Fruit fly (Drosophila melanogaster) whole organism, embryonic: Measurements from ENCODE around the gene CG15296.

Source experiments
- CG18619 ChIP-seq: fragments of 200-800 bp; sonication (Bioruptor generic); optimal IDR thresholded peaks from 3 replicates; lab custom pipeline; 2017; ENCODE audit warnings: missing biosample characterization, mild to moderate bottlenecking, missing genetic modification characterization
- CG3163 ChIP-seq: fragments of 200-800 bp; sonication (Bioruptor generic); optimal IDR thresholded peaks from 3 replicates; lab custom pipeline; 2016; ENCODE audit warnings: missing biosample characterization, missing genetic modification characterization
- CG6654 ChIP-seq: fragments of 200-800 bp; sonication (Bioruptor generic); optimal IDR thresholded peaks from 2 replicates; lab custom pipeline; 2017; ENCODE audit warnings: missing biosample characterization, mild to moderate bottlenecking, missing genetic modification characterization
- Dip3 ChIP-seq: fragments of 200-800 bp; sonication (Bioruptor generic); optimal IDR thresholded peaks from 3 replicates; lab custom pipeline; 2016; ENCODE audit warnings: missing biosample characterization, missing genetic modification characterization
- Dref ChIP-seq: fragments of 200-800 bp; sonication (Bioruptor generic); IDR thresholded peaks from 2 replicates; pipeline ENCODE4 v1.3.6; 2022; ENCODE audit warnings: missing biosample characterization, missing genetic modification characterization
- Sry-β ChIP-seq: fragments of 200-800 bp; sonication (Bioruptor generic); optimal IDR thresholded peaks from 2 replicates; lab custom pipeline; 2018; ENCODE audit warnings: missing biosample characterization, mild to moderate bottlenecking, missing genetic modification characterization, moderate library complexity
- chif ChIP-seq, 2 experiments: fragments of 200-800 bp; sonication (Bioruptor generic); optimal IDR thresholded peaks; 3 replicates each; lab custom pipeline; 2016; ENCODE audit warnings: missing biosample characterization in 2 of 2, missing genetic modification characterization in 2 of 2
- dati ChIP-seq: fragments of 200-800 bp; sonication (Bioruptor generic); IDR thresholded peaks from 2 replicates; pipeline ENCODE4 v1.3.6; 2022; ENCODE audit warnings: missing biosample characterization, missing genetic modification characterization
- dmrt11E ChIP-seq: fragments of 200-800 bp; sonication (Bioruptor generic); optimal IDR thresholded peaks from 3 replicates; lab custom pipeline; 2018; ENCODE audit warnings: missing biosample characterization, mild to moderate bottlenecking, missing genetic modification characterization, moderate library complexity
- slbo ChIP-seq: fragments of 200-800 bp; sonication (Bioruptor generic); IDR thresholded peaks from 2 replicates; pipeline ENCODE4 v1.3.6; 2022; ENCODE audit warnings: missing biosample characterization, missing genetic modification characterization

- TF ChIP-seq dmrt11E (no peak), Dip3 (GFP tag; lab: Kevin White, UChicago) (no peak), chif (GFP tag; optimal IDR thresholded peaks at IDR 0.05; lab: Kevin White, UChicago) (no peak), CG18619 (GFP tag; lab: Kevin White, UChicago) (no peak), Sry-β (no peak), CG3163 (GFP tag; lab: Kevin White, UChicago) (no peak), dati (no peak), CG6654 (no peak), Dref (no peak), slbo (GFP tag; lab: Robert Waterston, UW) (peak; percentile 65)
Measured at dm6 chrX:10573554-10573953, 7.2 kb upstream of the CG15296 start.
